Worm (Caenorhabditis elegans): ENCODE data around the gene ckb-2.

- TF ChIP-seq dao-5 (tag; optimal IDR thresholded peaks at IDR 0.05) (no peak), W03F9.2 (tag; optimal IDR thresholded peaks at IDR 0.05) (no peak)
Measured at ce11 chrIII:4413099-4413498, 45.4 kb downstream of the ckb-2 start, which contains the start of gene mpc-1.
